Worm (Caenorhabditis elegans): ENCODE measurements around the gene egl-5.

DNA sequence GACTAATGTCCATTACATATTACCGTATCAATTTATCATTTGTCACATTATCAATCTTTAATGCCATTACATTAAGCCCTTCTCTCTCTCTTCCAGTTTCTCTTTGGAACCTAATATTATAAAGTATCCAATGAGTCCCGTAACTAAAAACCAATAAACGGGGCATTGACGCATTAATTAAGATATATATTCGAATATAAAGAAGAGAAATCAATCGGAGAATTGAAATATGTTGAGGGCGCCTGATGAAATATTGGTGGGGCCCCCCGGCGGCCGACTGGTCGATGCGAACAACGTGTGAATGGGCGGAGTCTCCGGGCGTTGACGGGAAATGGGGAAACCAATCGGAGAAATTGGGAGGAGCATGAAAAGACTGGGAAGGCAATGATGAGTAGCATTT is 30.0 kb upstream of the egl-5 start:
- no peak for TF ChIP-seq pqm-1 (tag; optimal IDR thresholded peaks at IDR 0.05)
- TF ChIP-seq ceh-82 (tag; optimal IDR thresholded peaks at IDR 0.05) = no peak
- TF ChIP-seq lin-39 (tag; optimal IDR thresholded peaks at IDR 0.05) = peak; percentile 32

All from whole organism, L3 larva.